Worm (Caenorhabditis elegans) whole organism, L4/young adult: ENCODE measurements around the gene shw-1.

Source experiments
- W03F9.2 ChIP-seq: fragments of 150-350 bp; optimal IDR thresholded peaks from 2 replicates; lab custom pipeline; 2014; ENCODE audit warnings: missing biosample characterization, missing genetic modification characterization
- him-1 ChIP-seq: sonication (generic microtip); optimal IDR thresholded peaks from 2 replicates; lab custom pipeline; 2016; ENCODE audit warnings: missing genotype, missing genetic modification reagents, missing genetic modification characterization, missing compliant biosample characterization

DNA sequence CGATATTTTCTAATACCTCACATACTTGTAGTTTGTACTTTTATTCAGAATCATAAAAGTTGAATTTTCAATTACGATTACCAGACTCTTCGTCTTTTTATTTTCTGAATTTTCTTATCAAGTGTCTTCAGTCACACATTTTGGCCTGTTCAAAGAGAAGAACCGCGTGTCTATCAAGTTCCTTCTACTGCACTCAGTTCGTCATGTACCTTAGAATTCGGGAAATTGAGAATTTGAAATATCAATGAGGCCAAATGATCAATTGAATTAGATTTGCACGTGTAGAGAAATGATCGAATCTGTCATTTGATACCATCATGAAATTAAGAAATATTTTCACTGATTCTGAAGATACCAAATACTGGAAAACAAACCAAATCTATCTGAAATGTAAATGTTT is 57.7 kb downstream of the shw-1 start:
- TF ChIP-seq him-1 (tag; lab: Kevin White, UChicago) (no peak), W03F9.2 (tag; lab: Kevin White, UChicago) (no peak)
